Worm (Caenorhabditis elegans) whole organism, late embryonic: Measurements from ENCODE around the gene ZK593.3.

Experiments used
- C08G9.2 ChIP-seq: sonication (generic microtip); optimal IDR thresholded peaks from 2 replicates; lab custom pipeline; 2016; ENCODE audit warnings: mild to moderate bottlenecking, missing genetic modification characterization, moderate library complexity, missing compliant biosample characterization
- K09A11.1 ChIP-seq: sonication (generic microtip); optimal IDR thresholded peaks from 2 replicates; lab custom pipeline; 2017; ENCODE audit warnings: antibody characterized with exemption, mild to moderate bottlenecking, missing genetic modification characterization, missing compliant biosample characterization; ENCODE audit not compliant: insufficient read depth
- ceh-31 ChIP-seq: sonication (generic microtip); optimal IDR thresholded peaks from 2 replicates; lab custom pipeline; 2016; ENCODE audit warnings: missing genetic modification characterization, missing compliant biosample characterization
- ceh-34 ChIP-seq: sonication (generic microtip); optimal IDR thresholded peaks from 2 replicates; lab custom pipeline; 2016; ENCODE audit warnings: mild to moderate bottlenecking, missing genetic modification characterization, missing compliant biosample characterization
- ceh-45 ChIP-seq: fragments of 200-800 bp; sonication (Bioruptor generic); IDR thresholded peaks from 2 replicates; pipeline ENCODE4 v1.3.6; 2022; ENCODE audit warnings: missing genetic modification reagents, missing genetic modification characterization, missing compliant biosample characterization
- ceh-6 ChIP-seq: fragments of 200-800 bp; sonication (Bioruptor generic); optimal IDR thresholded peaks from 2 replicates; lab custom pipeline; 2018; ENCODE audit warnings: mild to moderate bottlenecking, missing genetic modification characterization, missing compliant biosample characterization
- dve-1 ChIP-seq: sonication (generic microtip); optimal IDR thresholded peaks from 2 replicates; lab custom pipeline; 2017; ENCODE audit warnings: antibody characterized with exemption, mild to moderate bottlenecking, missing genetic modification characterization, missing compliant biosample characterization
- elt-2 ChIP-seq: sonication (generic microtip); optimal IDR thresholded peaks from 2 replicates; lab custom pipeline; 2016; ENCODE audit warnings: missing genetic modification reagents, missing genetic modification characterization, missing compliant biosample characterization
- fkh-10 ChIP-seq: fragments of 150-350 bp; optimal IDR thresholded peaks from 2 replicates; lab custom pipeline; 2014; ENCODE audit warnings: missing biosample characterization, missing genetic modification reagents, missing genetic modification characterization
- nfya-1 ChIP-seq: sonication (generic microtip); optimal IDR thresholded peaks from 2 replicates; lab custom pipeline; 2017; ENCODE audit warnings: missing genetic modification characterization, mild to moderate bottlenecking, missing compliant biosample characterization, antibody characterized with exemption, moderate library complexity
- pqm-1 ChIP-seq: sonication (generic microtip); optimal IDR thresholded peaks from 2 replicates; lab custom pipeline; 2016; ENCODE audit warnings: missing genetic modification characterization, missing compliant biosample characterization
- ref-2 ChIP-seq: sonication (generic microtip); optimal IDR thresholded peaks from 2 replicates; lab custom pipeline; 2016; ENCODE audit warnings: missing genetic modification characterization, missing compliant biosample characterization
- rnt-1 ChIP-seq: sonication (generic microtip); optimal IDR thresholded peaks from 2 replicates; lab custom pipeline; 2016; ENCODE audit warnings: missing genetic modification characterization, missing compliant biosample characterization
- syd-9 ChIP-seq: sonication (generic microtip); optimal IDR thresholded peaks from 2 replicates; lab custom pipeline; 2016; ENCODE audit warnings: mild to moderate bottlenecking, missing genetic modification characterization, moderate library complexity, missing compliant biosample characterization

DNA sequence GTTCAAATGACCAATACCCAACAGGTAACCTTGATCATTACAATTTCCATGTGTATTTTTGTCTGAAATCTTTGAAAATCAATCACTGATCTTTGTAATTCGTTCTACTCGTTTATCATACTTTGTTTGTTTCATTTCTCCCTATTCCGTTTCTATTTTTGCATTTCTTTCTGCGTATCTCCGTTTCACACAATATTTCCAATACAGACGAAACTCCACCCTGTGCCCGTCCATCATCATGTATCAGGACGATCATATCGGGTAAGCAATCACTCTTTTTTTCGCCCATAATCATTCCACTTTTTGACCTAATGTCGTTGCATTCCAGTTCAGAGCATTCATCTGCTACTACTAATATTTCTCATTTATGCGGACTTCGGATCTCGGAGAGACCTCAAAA, 5.8 kb upstream of the ZK593.3 start, which contains the start of gene pyk-2:
- TF ChIP-seq ref-2 (tag; lab: Kevin White, UChicago): no peak
- TF ChIP-seq syd-9 (tag; lab: Kevin White, UChicago): no peak
- TF ChIP-seq pqm-1 (tag; lab: Kevin White, UChicago): no peak
- TF ChIP-seq ceh-45: no peak
- TF ChIP-seq fkh-10: no peak
- no peak for TF ChIP-seq ceh-31 (tag; lab: Kevin White, UChicago)
- TF ChIP-seq dve-1: no peak
- TF ChIP-seq nfya-1 (tag; lab: Kevin White, UChicago): no peak
- no peak for TF ChIP-seq elt-2 (tag; lab: Kevin White, UChicago)
- no peak for TF ChIP-seq K09A11.1 (tag; lab: Kevin White, UChicago)
- no peak for TF ChIP-seq rnt-1 (tag; lab: Kevin White, UChicago)
- no peak for TF ChIP-seq ceh-6 (GFP tag; lab: Kevin White, UChicago)
- no peak for TF ChIP-seq ceh-34 (tag; lab: Kevin White, UChicago)
- TF ChIP-seq C08G9.2 (tag; lab: Kevin White, UChicago): no peak
